Worm (Caenorhabditis elegans) whole organism, L3 larva: ENCODE data around the gene srab-6.
A peak's percentile ranks its signal among the peaks of the same experiment; 100 is the strongest.

Experiments
- egl-27 ChIP-seq: sonication (generic microtip); optimal IDR thresholded peaks from 4 replicates; lab custom pipeline; 2017; ENCODE audit warnings: missing biosample characterization, missing genetic modification reagents, missing genetic modification characterization
- nhr-23 ChIP-seq: fragments of 150-350 bp; optimal IDR thresholded peaks from 2 replicates; lab custom pipeline; 2014; ENCODE audit warnings: missing biosample characterization, missing genetic modification reagents, missing genetic modification characterization

ce11 chrV:3193091-3193608 lies 41.4 kb upstream of the srab-6 start, which contains the start of the genes Y73C8B.3 and Y73C8B.9:
- TF ChIP-seq egl-27 (tag; lab: Kevin White, UChicago) (no peak), nhr-23 (peak; percentile 58)
